Fruit fly (Drosophila melanogaster) whole organism, embryonic: ENCODE data around the gene Cyp313a4.
A peak's percentile ranks its signal among the peaks of the same experiment; 100 is the strongest.

ENCODE experiments used
- Aef1 ChIP-seq: fragments of 200-800 bp; sonication (Bioruptor generic); IDR thresholded peaks from 3 replicates; pipeline ENCODE4 v1.3.6; 2022; ENCODE audit warnings: missing biosample characterization, missing genetic modification characterization
- Atf6 ChIP-seq: fragments of 200-800 bp; sonication (Bioruptor generic); IDR thresholded peaks from 2 replicates; pipeline ENCODE4 v1.3.6; 2022; ENCODE audit warnings: missing biosample characterization, missing genetic modification characterization
- CG13123 ChIP-seq: fragments of 200-800 bp; sonication (Bioruptor generic); optimal IDR thresholded peaks from 2 replicates; lab custom pipeline; 2016; ENCODE audit warnings: missing biosample characterization, missing genetic modification characterization
- CG13775 ChIP-seq: fragments of 200-800 bp; sonication (Bioruptor generic); optimal IDR thresholded peaks from 3 replicates; lab custom pipeline; 2017; ENCODE audit warnings: missing biosample characterization, mild to moderate bottlenecking, missing genetic modification characterization
- CG13894 ChIP-seq: fragments of 200-800 bp; sonication (Bioruptor generic); optimal IDR thresholded peaks from 3 replicates; lab custom pipeline; 2018; ENCODE audit warnings: missing biosample characterization, mild to moderate bottlenecking, missing genetic modification characterization, moderate library complexity
- CG14014 ChIP-seq: fragments of 200-800 bp; sonication (Bioruptor generic); IDR thresholded peaks from 2 replicates; pipeline ENCODE4 v1.3.6; 2022; ENCODE audit warnings: missing biosample characterization, missing genetic modification characterization
- CG14860 ChIP-seq: fragments of 200-800 bp; sonication (Bioruptor generic); IDR thresholded peaks from 3 replicates; pipeline ENCODE4 v1.3.6; 2022; ENCODE audit warnings: missing biosample characterization, missing genetic modification characterization; ENCODE audit not compliant: partially characterized antibody
- CG15073 ChIP-seq: fragments of 200-800 bp; sonication (Bioruptor generic); optimal IDR thresholded peaks from 2 replicates; lab custom pipeline; 2016; ENCODE audit warnings: missing biosample characterization, missing genetic modification characterization
- CG15514 ChIP-seq: fragments of 200-800 bp; sonication (Bioruptor generic); optimal IDR thresholded peaks from 3 replicates; lab custom pipeline; 2017; ENCODE audit warnings: missing biosample characterization, missing genetic modification characterization, mild to moderate bottlenecking, moderate library complexity, missing genetic modification reagents
- CG16779 ChIP-seq: fragments of 200-800 bp; sonication (Bioruptor generic); IDR thresholded peaks from 2 replicates; pipeline ENCODE4 v1.3.6; 2022; ENCODE audit warnings: missing biosample characterization, missing genetic modification characterization
- CG17829 ChIP-seq: fragments of 200-800 bp; optimal IDR thresholded peaks from 2 replicates; lab custom pipeline; 2019; ENCODE audit warnings: missing biosample characterization, mild to moderate bottlenecking, missing genetic modification characterization, moderate library complexity
- CG18262 ChIP-seq: fragments of 200-800 bp; optimal IDR thresholded peaks from 3 replicates; lab custom pipeline; 2019; ENCODE audit warnings: missing biosample characterization, mild to moderate bottlenecking, missing genetic modification characterization, moderate library complexity
- CG18476 ChIP-seq: fragments of 200-800 bp; sonication (Bioruptor generic); optimal IDR thresholded peaks from 2 replicates; lab custom pipeline; 2016; ENCODE audit warnings: missing biosample characterization, mild to moderate bottlenecking, missing genetic modification characterization
- CG2202 ChIP-seq: fragments of 200-800 bp; sonication (Bioruptor generic); optimal IDR thresholded peaks from 2 replicates; lab custom pipeline; 2018; ENCODE audit warnings: missing biosample characterization, mild to moderate bottlenecking, missing genetic modification characterization
- CG2712 ChIP-seq: fragments of 200-800 bp; optimal IDR thresholded peaks from 3 replicates; lab custom pipeline; 2019; ENCODE audit warnings: missing biosample characterization, mild to moderate bottlenecking, missing genetic modification characterization, moderate library complexity
- CG34224 ChIP-seq: fragments of 200-800 bp; sonication (Bioruptor generic); IDR thresholded peaks from 3 replicates; pipeline ENCODE4 v1.3.6; 2022; ENCODE audit warnings: missing biosample characterization, missing genetic modification characterization; ENCODE audit not compliant: partially characterized antibody
- CG42726 ChIP-seq: fragments of 200-800 bp; sonication (Bioruptor generic); IDR thresholded peaks from 2 replicates; pipeline ENCODE4 v1.3.6; 2022; ENCODE audit warnings: missing biosample characterization, missing genetic modification characterization; ENCODE audit not compliant: partially characterized antibody
- CG6689 ChIP-seq: fragments of 200-800 bp; sonication (Bioruptor generic); IDR thresholded peaks from 2 replicates; pipeline ENCODE4 v1.3.6; 2022; ENCODE audit warnings: missing biosample characterization, missing genetic modification characterization
- CG7372 ChIP-seq: fragments of 200-800 bp; sonication (Bioruptor generic); IDR thresholded peaks from 2 replicates; pipeline ENCODE4 v1.3.6; 2022; ENCODE audit warnings: missing biosample characterization, missing genetic modification characterization
- CG7745 ChIP-seq: fragments of 200-800 bp; sonication (Bioruptor generic); optimal IDR thresholded peaks from 2 replicates; lab custom pipeline; 2018; ENCODE audit warnings: missing biosample characterization, mild to moderate bottlenecking, missing genetic modification characterization, moderate library complexity
- CTCF ChIP-seq: fragments of 200-800 bp; sonication (Bioruptor generic); optimal IDR thresholded peaks from 2 replicates; lab custom pipeline; 2017; ENCODE audit warnings: missing biosample characterization, mild to moderate bottlenecking, missing genetic modification characterization, moderate library complexity
- D ChIP-seq, 2 experiments: fragments of 200-800 bp in 1 of 2; fragments of >200 bp in 1 of 2; sonication (Bioruptor generic) in 1 of 2; optimal IDR thresholded peaks; 2 replicates in 1 of 2; 3 replicates in 1 of 2; lab custom pipeline; 2017; ENCODE audit warnings: mild to moderate bottlenecking in 1 of 2, missing biosample characterization in 1 of 2, missing genetic modification characterization in 1 of 2, missing genetic modification reagents in 1 of 2
- Drgx ChIP-seq: fragments of 200-800 bp; sonication (Bioruptor generic); IDR thresholded peaks from 2 replicates; pipeline ENCODE4 v1.3.6; 2022; ENCODE audit warnings: missing biosample characterization, missing genetic modification characterization
- HLH54F ChIP-seq: fragments of 200-800 bp; sonication (Bioruptor generic); optimal IDR thresholded peaks from 3 replicates; lab custom pipeline; 2016; ENCODE audit warnings: missing biosample characterization, missing genetic modification characterization
- Med ChIP-seq: fragments of 200-800 bp; sonication (Bioruptor generic); peaks from one replicate; lab custom pipeline; 2016; ENCODE audit warnings: missing biosample characterization, missing genetic modification characterization, mild to moderate bottlenecking, inconsistent platforms, moderate library complexity
- Oli ChIP-seq: fragments of 200-800 bp; sonication (Bioruptor generic); optimal IDR thresholded peaks from 2 replicates; lab custom pipeline; 2018; ENCODE audit warnings: missing biosample characterization, mild to moderate bottlenecking, missing genetic modification characterization, moderate library complexity
- Rfx ChIP-seq: fragments of 200-800 bp; sonication (Bioruptor generic); IDR thresholded peaks from 2 replicates; pipeline ENCODE4 v1.3.6; 2022; ENCODE audit warnings: missing biosample characterization, missing genetic modification characterization
- Six4 ChIP-seq: fragments of 200-800 bp; sonication (Bioruptor generic); optimal IDR thresholded peaks from 2 replicates; lab custom pipeline; 2016; ENCODE audit warnings: missing biosample characterization, missing genetic modification characterization
- Xbp1 ChIP-seq: fragments of 200-800 bp; sonication (Bioruptor generic); optimal IDR thresholded peaks from 3 replicates; lab custom pipeline; 2016; ENCODE audit warnings: missing biosample characterization, mild to moderate bottlenecking, missing genetic modification characterization
- abd-A ChIP-seq: fragments of 200-800 bp; sonication (Bioruptor generic); optimal IDR thresholded peaks from 3 replicates; lab custom pipeline; 2019; ENCODE audit warnings: missing biosample characterization, mild to moderate bottlenecking, missing genetic modification characterization, moderate library complexity
- cato ChIP-seq: fragments of 200-800 bp; sonication (Bioruptor generic); optimal IDR thresholded peaks from 2 replicates; lab custom pipeline; 2016; ENCODE audit warnings: missing biosample characterization, missing genetic modification characterization, borderline replicate concordance
- chinmo ChIP-seq: fragments of 200-800 bp; sonication (Bioruptor generic); IDR thresholded peaks from 4 replicates; pipeline ENCODE4 v1.3.6; 2022; ENCODE audit warnings: missing biosample characterization, missing genetic modification characterization; ENCODE audit not compliant: partially characterized antibody
- ci ChIP-seq: fragments of 200-800 bp; sonication (Bioruptor generic); IDR thresholded peaks from 3 replicates; pipeline ENCODE4 v1.3.6; 2022; ENCODE audit warnings: missing biosample characterization, missing genetic modification characterization
- emc ChIP-seq: fragments of 200-800 bp; sonication (Bioruptor generic); optimal IDR thresholded peaks from 2 replicates; lab custom pipeline; 2016; ENCODE audit warnings: missing biosample characterization, missing genetic modification characterization
- jumu ChIP-seq: fragments of 200-800 bp; sonication (Bioruptor generic); optimal IDR thresholded peaks from 3 replicates; lab custom pipeline; 2016; ENCODE audit warnings: missing biosample characterization, missing genetic modification characterization
- mam ChIP-seq: fragments of 200-800 bp; sonication (Bioruptor generic); optimal IDR thresholded peaks from 3 replicates; lab custom pipeline; 2016; ENCODE audit warnings: missing biosample characterization, missing genetic modification characterization
- nau ChIP-seq: fragments of 200-800 bp; sonication (Bioruptor generic); optimal IDR thresholded peaks from 3 replicates; lab custom pipeline; 2017; ENCODE audit warnings: missing biosample characterization, mild to moderate bottlenecking, missing genetic modification characterization, missing genetic modification reagents
- nom ChIP-seq: fragments of 200-800 bp; sonication (Bioruptor generic); optimal IDR thresholded peaks from 2 replicates; lab custom pipeline; 2017; ENCODE audit warnings: missing biosample characterization, missing genetic modification characterization, mild to moderate bottlenecking, moderate library complexity, missing genetic modification reagents
- oc ChIP-seq: fragments of 200-800 bp; sonication (Bioruptor generic); optimal IDR thresholded peaks from 2 replicates; lab custom pipeline; 2018; ENCODE audit warnings: missing biosample characterization, mild to moderate bottlenecking, missing genetic modification characterization, moderate library complexity
- p53 ChIP-seq: fragments of 200-800 bp; sonication (Bioruptor generic); optimal IDR thresholded peaks from 2 replicates; lab custom pipeline; 2016; ENCODE audit warnings: missing biosample characterization, missing genetic modification characterization
- psq ChIP-seq: fragments of 200-800 bp; sonication (Bioruptor generic); optimal IDR thresholded peaks from 2 replicates; lab custom pipeline; 2017; ENCODE audit warnings: missing biosample characterization, missing genetic modification characterization
- row ChIP-seq: fragments of 200-800 bp; sonication (Bioruptor generic); IDR thresholded peaks from 3 replicates; pipeline ENCODE4 v1.3.6; 2022; ENCODE audit warnings: missing biosample characterization, missing genetic modification characterization
- sens ChIP-seq: fragments of 200-800 bp; sonication (Bioruptor generic); peaks from one replicate; lab custom pipeline; 2016; ENCODE audit warnings: missing biosample characterization, missing genetic modification characterization
- seq ChIP-seq: fragments of 200-800 bp; sonication (Bioruptor generic); IDR thresholded peaks from 2 replicates; pipeline ENCODE4 v1.3.6; 2022; ENCODE audit warnings: missing biosample characterization, missing genetic modification characterization
- sqz ChIP-seq: fragments of 200-800 bp; sonication (Bioruptor generic); optimal IDR thresholded peaks from 3 replicates; lab custom pipeline; 2018; ENCODE audit warnings: missing biosample characterization, mild to moderate bottlenecking, missing genetic modification characterization
- sug ChIP-seq: fragments of 200-800 bp; optimal IDR thresholded peaks from 2 replicates; lab custom pipeline; 2019; ENCODE audit warnings: missing biosample characterization, mild to moderate bottlenecking, missing genetic modification characterization, moderate library complexity
- twi ChIP-seq: fragments of 200-800 bp; optimal IDR thresholded peaks from 2 replicates; lab custom pipeline; 2019; ENCODE audit warnings: missing biosample characterization, mild to moderate bottlenecking, missing genetic modification characterization, moderate library complexity
- wek ChIP-seq: fragments of 200-800 bp; sonication (Bioruptor generic); optimal IDR thresholded peaks from 3 replicates; lab custom pipeline; 2018; ENCODE audit warnings: missing biosample characterization, mild to moderate bottlenecking, missing genetic modification characterization, moderate library complexity

Gene Cyp313a4

dm6 chr3R:12717588-12718535 lies 36.7 kb upstream of the Cyp313a4 start (continued):
- peak; percentile 3 for TF ChIP-seq nau
- peak; percentile 53 for TF ChIP-seq Oli (tag; lab: Kevin White, UChicago)
- TF ChIP-seq CG6689 (GFP tag; lab: Robert Waterston, UW): peak; percentile 42; the same call in 1 of the 2 replicates
- TF ChIP-seq CG18262 (tag; lab: Kevin White, UChicago): peak; percentile 25
- no peak for TF ChIP-seq CG15073 (GFP tag; lab: Kevin White, UChicago)
- no peak for TF ChIP-seq CG42726 (GFP tag; lab: Robert Waterston, UW)
- TF ChIP-seq CG17829: no peak
- TF ChIP-seq CG2712 (tag; lab: Kevin White, UChicago): peak; percentile 22
- peak; percentile 49 for TF ChIP-seq Xbp1 (GFP tag; lab: Kevin White, UChicago)
- TF ChIP-seq emc (GFP tag; lab: Kevin White, UChicago): peak; percentile 21
- peak; percentile 41 for TF ChIP-seq CG13775
- TF ChIP-seq HLH54F (GFP tag; lab: Kevin White, UChicago): peak; percentile 38
- peak; percentile 62; the same call in 1 of the 2 replicates for TF ChIP-seq seq (GFP tag; lab: Robert Waterston, UW)
- TF ChIP-seq CTCF (GFP tag; lab: Kevin White, UChicago): no peak
- TF ChIP-seq CG18476: peak; percentile 35
- TF ChIP-seq CG16779 (GFP tag; lab: Robert Waterston, UW): 0 out of 2 replicates have a peak, but pooled peaks have one; percentile 46
- TF ChIP-seq psq: no peak
- TF ChIP-seq, all 482 proteins: peak for 248

dm6 chr3R:12716894-12717293 lies 35.7 kb upstream of the Cyp313a4 start:
- 0 out of 4 replicates have a peak, but pooled peaks have one; percentile 39 for TF ChIP-seq chinmo (GFP tag; lab: Robert Waterston, UW)
- TF ChIP-seq cato: no peak
- peak; percentile 22 for TF ChIP-seq CG13894 (tag; lab: Kevin White, UChicago)
- TF ChIP-seq CG14860 (GFP tag; lab: Robert Waterston, UW): no peak
- no peak for TF ChIP-seq Six4 (GFP tag; lab: Kevin White, UChicago)
- peak; percentile 22 for TF ChIP-seq Med (GFP tag; lab: Kevin White, UChicago)
- no peak for TF ChIP-seq sug
- TF ChIP-seq abd-A (tag; lab: Kevin White, UChicago): no peak
- no peak for TF ChIP-seq CG7745 (tag; lab: Kevin White, UChicago)
- TF ChIP-seq sens (GFP tag; lab: Kevin White, UChicago): no peak
- TF ChIP-seq CG34224 (GFP tag; lab: Robert Waterston, UW): peak; percentile 38; the same call in 1 of the 3 replicates
- TF ChIP-seq jumu (GFP tag; lab: Kevin White, UChicago): no peak
- TF ChIP-seq D (optimal IDR thresholded peaks at IDR 0.05; lab: Kevin White, UChicago): no peak
- TF ChIP-seq D (GFP tag; optimal IDR thresholded peaks at IDR 0.05; lab: Kevin White, UChicago): no peak
- no peak for TF ChIP-seq mam
- TF ChIP-seq Drgx: peak; percentile 38; the same call in 1 of the 2 replicates
- peak; percentile 90 for TF ChIP-seq nom
- TF ChIP-seq p53: no peak
- peak; percentile 42 for TF ChIP-seq Rfx (GFP tag; lab: Robert Waterston, UW)
- TF ChIP-seq ci (GFP tag; lab: Robert Waterston, UW): no peak
- no peak for TF ChIP-seq row (GFP tag; lab: Robert Waterston, UW)
- no peak for TF ChIP-seq CG2202
- TF ChIP-seq wek (GFP tag; lab: Kevin White, UChicago): no peak
- TF ChIP-seq CG14014 (GFP tag; lab: Robert Waterston, UW): no peak
- 0 out of 2 replicates have a peak, but pooled peaks have one; percentile 23 for TF ChIP-seq Atf6
- TF ChIP-seq twi: no peak
- 0 out of 2 replicates have a peak, but pooled peaks have one; percentile 46 for TF ChIP-seq CG7372 (GFP tag; lab: Robert Waterston, UW)
- no peak for TF ChIP-seq oc (tag; lab: Kevin White, UChicago)
- TF ChIP-seq CG15514 (GFP tag; lab: Kevin White, UChicago): peak; percentile 97
- TF ChIP-seq sqz (GFP tag; lab: Kevin White, UChicago): peak; percentile 33
- TF ChIP-seq Aef1: no peak
- no peak for TF ChIP-seq CG13123 (GFP tag; lab: Kevin White, UChicago)
